Worm (Caenorhabditis elegans) whole organism, young adult: ENCODE data around the gene T28B11.1.

Experiments used
- Y56A3A.18 ChIP-seq: fragments of 200-800 bp; sonication (Bioruptor generic); IDR thresholded peaks from 2 replicates; pipeline ENCODE4 v1.3.6; 2022; ENCODE audit warnings: missing genetic modification reagents, missing genetic modification characterization, missing compliant biosample characterization
- ama-1 ChIP-seq, 3 experiments: fragments of 150-350 bp in 1 of 3; sonication (generic microtip) in 2 of 3; optimal IDR thresholded peaks; 2 replicates each; lab custom pipeline; 2014 to 2018; ENCODE audit warnings: missing biosample characterization in 2 of 3, missing genetic modification characterization in 2 of 3, missing genetic modification reagents in 2 of 3
- hmg-1.2 ChIP-seq: fragments of 200-800 bp; sonication (Bioruptor generic); IDR thresholded peaks from 2 replicates; pipeline ENCODE4 v1.3.6; 2022; ENCODE audit warnings: missing genetic modification reagents, missing genetic modification characterization, missing compliant biosample characterization
- madf-6 ChIP-seq: fragments of 200-800 bp; sonication (Bioruptor generic); IDR thresholded peaks from 2 replicates; pipeline ENCODE4 v1.3.6; 2022; ENCODE audit warnings: missing genetic modification reagents, missing genetic modification characterization, missing compliant biosample characterization
- ztf-22 ChIP-seq: fragments of 200-800 bp; sonication (Bioruptor generic); optimal IDR thresholded peaks from 2 replicates; lab custom pipeline; 2018; ENCODE audit warnings: mild to moderate bottlenecking, missing genetic modification characterization, moderate library complexity, missing compliant biosample characterization

ce11 chrV:10741357-10741756, 9.1 kb upstream of the T28B11.1 start, which contains the start of gene ZC302.3:
- TF ChIP-seq ama-1 (optimal IDR thresholded peaks at IDR 0.05; lab: Kevin White, UChicago) (no peak), ama-1 (GFP tag; optimal IDR thresholded peaks at IDR 0.05; lab: Kevin White, UChicago) (no peak), Y56A3A.18 (GFP tag; lab: Robert Waterston, UW) (no peak), hmg-1.2 (GFP tag; lab: Robert Waterston, UW) (no peak), madf-6 (no peak), ztf-22 (GFP tag; lab: Kevin White, UChicago) (no peak)
